Fruit fly (Drosophila melanogaster): ENCODE measurements around the gene CG11563.

CG11563 gene

DNA sequence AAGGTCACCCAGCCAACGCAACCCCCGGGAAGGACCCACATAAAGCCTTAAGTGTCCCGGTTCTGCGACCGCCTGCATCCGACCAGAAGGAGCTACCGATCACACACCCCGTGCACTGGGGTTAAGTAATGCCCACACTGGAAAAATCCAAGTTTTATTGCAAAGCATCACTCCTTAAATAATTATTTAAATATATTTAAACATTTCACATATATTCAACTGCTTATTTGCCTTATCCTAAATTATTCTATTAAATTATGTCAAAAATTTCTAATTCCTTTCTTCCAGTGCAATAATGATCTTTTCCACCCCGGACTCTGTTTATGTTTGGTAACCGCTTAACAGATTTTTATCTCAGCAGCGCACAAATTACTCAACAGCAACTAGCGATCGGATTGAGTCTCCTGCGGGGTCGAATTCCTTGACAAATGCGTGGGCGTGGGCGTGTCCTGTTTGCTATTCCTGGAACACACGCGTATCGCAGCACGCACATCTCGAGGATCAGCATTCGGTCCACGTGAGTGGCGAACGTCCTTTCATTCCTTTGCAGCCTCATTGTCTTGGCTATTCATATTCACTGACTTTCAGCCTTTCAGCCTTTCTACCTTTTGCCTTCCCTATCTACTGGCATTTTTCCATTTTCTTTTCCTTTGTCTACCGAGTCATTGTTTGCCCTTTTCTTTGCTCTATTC, 32.2 kb upstream of the CG11563 start (continued):
- TF ChIP-seq CG10431 (GFP tag; optimal IDR thresholded peaks at IDR 0.05) (no peak), gsb (GFP tag; IDR thresholded peaks at IDR 0.05) (no peak), CG3847 (GFP tag; IDR thresholded peaks at IDR 0.05) (no peak), CG6813 (GFP tag; optimal IDR thresholded peaks at IDR 0.05) (peak; percentile 22), CG7556 (GFP tag; optimal IDR thresholded peaks at IDR 0.05) (peak; percentile 48), Xrp1 (GFP tag; IDR thresholded peaks at IDR 0.05) (peak; percentile 89), CG16779 (GFP tag; IDR thresholded peaks at IDR 0.05) (no peak), CG4360 (GFP tag; IDR thresholded peaks at IDR 0.05) (no peak), disco-r (GFP tag; optimal IDR thresholded peaks at IDR 0.05) (no peak), az2 (GFP tag; optimal IDR thresholded peaks at IDR 0.05) (peak; percentile 37), CG14965 (GFP tag; optimal IDR thresholded peaks at IDR 0.05; ENCODE audit: borderline replicate concordance) (no peak), CG2889 (GFP tag; IDR thresholded peaks at IDR 0.05) (no peak), CG6254 (GFP tag; optimal IDR thresholded peaks at IDR 0.05) (no peak), maf-S (GFP tag; optimal IDR thresholded peaks at IDR 0.05) (no peak), gro (GFP tag; optimal IDR thresholded peaks at IDR 0.05) (no peak), Drgx (GFP tag; IDR thresholded peaks at IDR 0.05) (no peak), sob (GFP tag; IDR thresholded peaks at IDR 0.05) (no peak), abd-A (tag; optimal IDR thresholded peaks at IDR 0.05) (no peak), Nf-YA (GFP tag; IDR thresholded peaks at IDR 0.05) (no peak), CG11247 (GFP tag; IDR thresholded peaks at IDR 0.05) (no peak), HmgZ (tag; optimal IDR thresholded peaks at IDR 0.05) (no peak), Jarid2 (GFP tag; optimal IDR thresholded peaks at IDR 0.05) (no peak), CG2202 (tag; optimal IDR thresholded peaks at IDR 0.05) (peak; percentile 57), stc (GFP tag; IDR thresholded peaks at IDR 0.05) (no peak), CG30403 (GFP tag; optimal IDR thresholded peaks at IDR 0.05) (peak; percentile 28), Vsx1 (GFP tag; optimal IDR thresholded peaks at IDR 0.05) (no peak), CHES-1-like (GFP tag; optimal IDR thresholded peaks at IDR 0.05) (no peak), CG4617 (GFP tag; optimal IDR thresholded peaks at IDR 0.05; ENCODE audit: borderline replicate concordance) (no peak), Xbp1 (GFP tag; optimal IDR thresholded peaks at IDR 0.05) (peak; percentile 4), Gsc (GFP tag; IDR thresholded peaks at IDR 0.05) (no peak), CG2712 (tag; optimal IDR thresholded peaks at IDR 0.05) (peak; percentile 88), mam (GFP tag; optimal IDR thresholded peaks at IDR 0.05) (no peak), CG4730 (GFP tag; IDR thresholded peaks at IDR 0.05) (0 out of 2 replicates have a peak, but pooled peaks have one; percentile 15), nerfin-2 (GFP tag; IDR thresholded peaks at IDR 0.05; ENCODE audit: partially characterized antibody) (no peak), Ets97D (GFP tag; optimal IDR thresholded peaks at IDR 0.05) (no peak), CG9215 (GFP tag; IDR thresholded peaks at IDR 0.05) (no peak), CG32767 (GFP tag; IDR thresholded peaks at IDR 0.05) (no peak), CG6175 (GFP tag; IDR thresholded peaks at IDR 0.05) (no peak), CG12391 (tag; optimal IDR thresholded peaks at IDR 0.05) (peak; percentile 69), Meics (GFP tag; optimal IDR thresholded peaks at IDR 0.05) (no peak), CG43689 (GFP tag; IDR thresholded peaks at IDR 0.05) (no peak), cas (GFP tag; IDR thresholded peaks at IDR 0.05) (no peak), CG7839 (tag; optimal IDR thresholded peaks at IDR 0.05) (peak; percentile 50), zen (tag; optimal IDR thresholded peaks at IDR 0.05) (peak; percentile 88), cwo (GFP tag; optimal IDR thresholded peaks at IDR 0.05) (no peak), CG8478 (optimal IDR thresholded peaks at IDR 0.05) (no peak), lab (GFP tag; optimal IDR thresholded peaks at IDR 0.05) (no peak), CG3163 (GFP tag; optimal IDR thresholded peaks at IDR 0.05) (no peak), CG1529 (GFP tag; optimal IDR thresholded peaks at IDR 0.05) (peak; percentile 11), gcm2 (GFP tag; optimal IDR thresholded peaks at IDR 0.05) (no peak), CG13894 (tag; optimal IDR thresholded peaks at IDR 0.05) (no peak)
